Fruit fly (Drosophila melanogaster) whole organism: ENCODE measurements around the gene CecA2.

Experiments used
- CG8478 ChIP-seq: fragments of >200 bp; optimal IDR thresholded peaks from 2 replicates; lab custom pipeline; 2018; ENCODE audit warnings: inconsistent platforms
- Dll ChIP-seq: fragments of >200 bp; optimal IDR thresholded peaks from 2 replicates; lab custom pipeline; 2017
- pan ChIP-seq: fragments of >200 bp; optimal IDR thresholded peaks from 2 replicates; lab custom pipeline; 2017
- psq ChIP-seq: fragments of >200 bp; optimal IDR thresholded peaks from 2 replicates; lab custom pipeline; 2017
- usp ChIP-seq: fragments of >200 bp; optimal IDR thresholded peaks from 2 replicates; lab custom pipeline; 2017; ENCODE audit warnings: missing biosample characterization, missing genetic modification characterization, mixed read lengths

DNA sequence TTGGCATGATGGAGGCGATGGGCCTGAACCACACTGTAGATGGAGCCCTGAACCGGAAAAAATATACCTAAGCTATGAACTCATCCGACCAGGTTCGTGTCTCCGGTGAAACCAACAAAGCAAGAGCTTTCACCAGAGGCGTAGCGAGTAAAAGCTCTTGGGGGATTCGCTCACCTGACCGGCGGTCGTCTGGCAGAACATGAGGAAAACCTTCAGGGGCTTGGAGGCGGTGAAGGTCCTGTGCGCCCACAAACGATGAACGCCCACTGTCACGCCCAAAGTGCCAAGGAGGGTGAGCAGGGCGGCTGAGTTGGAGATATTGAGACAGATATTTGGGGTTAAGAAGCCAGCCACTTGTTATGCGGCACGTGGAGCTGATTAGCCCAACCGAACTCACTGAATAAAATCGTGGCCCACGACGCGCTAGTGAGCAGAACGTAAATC lies 16.3 kb upstream of the CecA2 start:
- TF ChIP-seq pan (lab: Kevin White, UChicago) (no peak), Dll (lab: Kevin White, UChicago) (no peak), usp (no peak), CG8478 (lab: Kevin White, UChicago) (no peak), psq (no peak)
